Worm (Caenorhabditis elegans) whole organism, L2 larva: ENCODE results near the gene Y75B12B.11.
A peak's percentile ranks its signal among the peaks of the same experiment; 100 is the strongest.

Experiments
- C34F6.9 ChIP-seq: fragments of 150-350 bp; optimal IDR thresholded peaks from 2 replicates; lab custom pipeline; 2014; ENCODE audit warnings: missing biosample characterization, missing genetic modification characterization
- F13H6.1 ChIP-seq: sonication (generic microtip); optimal IDR thresholded peaks from 2 replicates; lab custom pipeline; 2016; ENCODE audit warnings: missing genetic modification characterization, missing compliant biosample characterization
- R02D3.7 ChIP-seq: fragments of 150-350 bp; optimal IDR thresholded peaks from 2 replicates; lab custom pipeline; 2014; ENCODE audit warnings: missing biosample characterization, missing genetic modification characterization
- Y55F3AM.14 ChIP-seq: fragments of 200-800 bp; sonication (Bioruptor generic); optimal IDR thresholded peaks from 2 replicates; lab custom pipeline; 2018; ENCODE audit warnings: mild to moderate bottlenecking, missing genetic modification characterization, missing compliant biosample characterization
- ZK546.5 ChIP-seq: sonication (generic microtip); optimal IDR thresholded peaks from 2 replicates; lab custom pipeline; 2017; ENCODE audit warnings: missing biosample characterization, missing genetic modification characterization
- aly-2 ChIP-seq: fragments of 150-350 bp; optimal IDR thresholded peaks from 2 replicates; lab custom pipeline; 2014; ENCODE audit warnings: missing biosample characterization, missing genetic modification characterization
- ama-1 ChIP-seq: fragments of 150-350 bp; optimal IDR thresholded peaks from 2 replicates; lab custom pipeline; 2018; ENCODE audit warnings: inconsistent platforms
- blmp-1 ChIP-seq: sonication (generic microtip); optimal IDR thresholded peaks from 2 replicates; lab custom pipeline; 2017; ENCODE audit warnings: missing genetic modification characterization, mild to moderate bottlenecking, missing compliant biosample characterization, antibody characterized with exemption, moderate library complexity; ENCODE audit not compliant: insufficient read depth
- ceh-16 ChIP-seq: fragments of 150-350 bp; optimal IDR thresholded peaks from 2 replicates; lab custom pipeline; 2014; ENCODE audit warnings: missing biosample characterization, missing genetic modification characterization
- ceh-82 ChIP-seq: fragments of 150-350 bp; optimal IDR thresholded peaks from 2 replicates; lab custom pipeline; 2014; ENCODE audit warnings: missing biosample characterization, missing genetic modification characterization
- crh-2 ChIP-seq: sonication (generic microtip); optimal IDR thresholded peaks from 2 replicates; lab custom pipeline; 2017; ENCODE audit warnings: missing biosample characterization, missing genetic modification characterization
- dmd-4 ChIP-seq: sonication (generic microtip); optimal IDR thresholded peaks from 2 replicates; lab custom pipeline; 2017; ENCODE audit warnings: missing biosample characterization, missing genetic modification characterization
- egl-27 ChIP-seq: sonication (generic microtip); optimal IDR thresholded peaks from 3 replicates; lab custom pipeline; 2017; ENCODE audit warnings: missing biosample characterization, missing genetic modification reagents, missing genetic modification characterization
- elt-1 ChIP-seq: fragments of 150-350 bp; optimal IDR thresholded peaks from 2 replicates; lab custom pipeline; 2014; ENCODE audit warnings: missing biosample characterization, missing genetic modification characterization
- elt-3 ChIP-seq: sonication (generic microtip); optimal IDR thresholded peaks from 2 replicates; lab custom pipeline; 2017; ENCODE audit warnings: missing biosample characterization, missing genetic modification characterization
- fos-1 ChIP-seq: fragments of 150-350 bp; optimal IDR thresholded peaks from 2 replicates; lab custom pipeline; 2014; ENCODE audit warnings: missing biosample characterization, missing genetic modification characterization
- gmeb-1 ChIP-seq: fragments of 150-350 bp; optimal IDR thresholded peaks from 2 replicates; lab custom pipeline; 2014; ENCODE audit warnings: missing biosample characterization, missing genetic modification characterization
- lin-11 ChIP-seq: fragments of 150-350 bp; sonication (generic microtip); optimal IDR thresholded peaks from 2 replicates; lab custom pipeline; 2014; ENCODE audit warnings: missing biosample characterization, missing genetic modification characterization, inconsistent platforms, mixed read lengths
- lin-13 ChIP-seq: fragments of 150-350 bp; optimal IDR thresholded peaks from 2 replicates; lab custom pipeline; 2014; ENCODE audit warnings: missing biosample characterization, missing genetic modification reagents, missing genetic modification characterization
- lin-39 ChIP-seq: fragments of 150-350 bp; optimal IDR thresholded peaks from 2 replicates; lab custom pipeline; 2014; ENCODE audit warnings: missing biosample characterization, missing genetic modification reagents, missing genetic modification characterization
- lsy-2 ChIP-seq, 2 experiments: fragments of 150-350 bp in 1 of 2; sonication (generic microtip) in 1 of 2; optimal IDR thresholded peaks; 2 replicates each; lab custom pipeline; 2014 to 2017; ENCODE audit warnings: missing biosample characterization in 2 of 2, missing genetic modification characterization in 2 of 2
- mab-5 ChIP-seq: fragments of 150-350 bp; optimal IDR thresholded peaks from 2 replicates; lab custom pipeline; 2014; ENCODE audit warnings: missing biosample characterization, missing genetic modification characterization
- mbf-1 ChIP-seq: sonication (generic microtip); optimal IDR thresholded peaks from 2 replicates; lab custom pipeline; 2017; ENCODE audit warnings: missing biosample characterization, missing genetic modification characterization
- nhr-10 ChIP-seq: sonication (generic microtip); optimal IDR thresholded peaks from 2 replicates; lab custom pipeline; 2017; ENCODE audit warnings: missing biosample characterization, missing genetic modification characterization
- nhr-11 ChIP-seq: fragments of 150-350 bp; optimal IDR thresholded peaks from 2 replicates; lab custom pipeline; 2014; ENCODE audit warnings: missing biosample characterization, missing genetic modification characterization
- nhr-12 ChIP-seq: fragments of 150-350 bp; optimal IDR thresholded peaks from 2 replicates; lab custom pipeline; 2014; ENCODE audit warnings: missing biosample characterization, missing genetic modification characterization
- nhr-129 ChIP-seq: fragments of 150-350 bp; optimal IDR thresholded peaks from 2 replicates; lab custom pipeline; 2014; ENCODE audit warnings: missing biosample characterization, missing genetic modification characterization
- nhr-21 ChIP-seq: fragments of 150-350 bp; optimal IDR thresholded peaks from 2 replicates; lab custom pipeline; 2014; ENCODE audit warnings: missing biosample characterization, missing genetic modification characterization
- nhr-23 ChIP-seq: fragments of 150-350 bp; optimal IDR thresholded peaks from 2 replicates; lab custom pipeline; 2014; ENCODE audit warnings: missing biosample characterization, missing genetic modification reagents, missing genetic modification characterization
- nhr-237 ChIP-seq: fragments of 150-350 bp; optimal IDR thresholded peaks from 2 replicates; lab custom pipeline; 2014; ENCODE audit warnings: missing biosample characterization, missing genetic modification characterization
- nhr-25 ChIP-seq: fragments of 150-350 bp; sonication (generic microtip); optimal IDR thresholded peaks from 3 replicates; lab custom pipeline; 2014; ENCODE audit warnings: missing biosample characterization, missing genetic modification characterization
- nhr-6 ChIP-seq: fragments of 150-350 bp; optimal IDR thresholded peaks from 2 replicates; lab custom pipeline; 2014; ENCODE audit warnings: missing biosample characterization, missing genetic modification characterization
- nhr-77 ChIP-seq: fragments of 150-350 bp; optimal IDR thresholded peaks from 2 replicates; lab custom pipeline; 2014; ENCODE audit warnings: missing biosample characterization, missing genetic modification characterization
- peb-1 ChIP-seq: fragments of 150-350 bp; optimal IDR thresholded peaks from 2 replicates; lab custom pipeline; 2014; ENCODE audit warnings: missing biosample characterization, missing genetic modification characterization
- sem-4 ChIP-seq: fragments of 150-350 bp; optimal IDR thresholded peaks from 2 replicates; lab custom pipeline; 2014; ENCODE audit warnings: missing biosample characterization, missing genetic modification reagents, missing genetic modification characterization
- skn-1 ChIP-seq: sonication (generic microtip); optimal IDR thresholded peaks from 2 replicates; lab custom pipeline; 2017; ENCODE audit warnings: missing biosample characterization, missing genetic modification characterization
- sma-3 ChIP-seq: sonication (generic microtip); optimal IDR thresholded peaks from 2 replicates; lab custom pipeline; 2016; ENCODE audit warnings: missing genetic modification reagents, missing genetic modification characterization, missing compliant biosample characterization
- sma-9 ChIP-seq, 2 experiments: fragments of 150-350 bp in 1 of 2; sonication (generic microtip) in 1 of 2; optimal IDR thresholded peaks; 2 replicates each; lab custom pipeline; 2014 to 2016; ENCODE audit warnings: missing genetic modification characterization in 2 of 2, mild to moderate bottlenecking in 1 of 2, missing biosample characterization in 1 of 2, missing compliant biosample characterization in 1 of 2, missing genetic modification reagents in 1 of 2, moderate library complexity in 1 of 2
- snpc-4 ChIP-seq: fragments of 150-350 bp; optimal IDR thresholded peaks from 2 replicates; lab custom pipeline; 2014; ENCODE audit warnings: missing biosample characterization, missing genetic modification characterization
- unc-39 ChIP-seq: fragments of 150-350 bp; optimal IDR thresholded peaks from 2 replicates; lab custom pipeline; 2014; ENCODE audit warnings: missing biosample characterization, missing genetic modification characterization
- unc-55 ChIP-seq: fragments of 150-350 bp; sonication (generic microtip); optimal IDR thresholded peaks from 3 replicates; lab custom pipeline; 2014; ENCODE audit warnings: missing biosample characterization, missing genetic modification reagents, missing genetic modification characterization
- unc-62 ChIP-seq: fragments of 150-350 bp; optimal IDR thresholded peaks from 2 replicates; lab custom pipeline; 2014; ENCODE audit warnings: missing biosample characterization, missing genetic modification reagents, missing genetic modification characterization
- zag-1 ChIP-seq: fragments of 150-350 bp; optimal IDR thresholded peaks from 2 replicates; lab custom pipeline; 2014; ENCODE audit warnings: missing biosample characterization, missing genetic modification characterization
- ztf-1 ChIP-seq: fragments of 200-800 bp; sonication (Bioruptor generic); conservative IDR thresholded peaks from 2 replicates; pipeline ENCODE4 v1.3.6; 2022; ENCODE audit warnings: missing genetic modification characterization, missing compliant biosample characterization
- ztf-11 ChIP-seq: sonication (generic microtip); optimal IDR thresholded peaks from 2 replicates; lab custom pipeline; 2017; ENCODE audit warnings: missing biosample characterization, missing genetic modification characterization
- ztf-4 ChIP-seq: fragments of 150-350 bp; optimal IDR thresholded peaks from 2 replicates; lab custom pipeline; 2014; ENCODE audit warnings: missing biosample characterization, missing genetic modification characterization

The Y75B12B.11 gene

DNA sequence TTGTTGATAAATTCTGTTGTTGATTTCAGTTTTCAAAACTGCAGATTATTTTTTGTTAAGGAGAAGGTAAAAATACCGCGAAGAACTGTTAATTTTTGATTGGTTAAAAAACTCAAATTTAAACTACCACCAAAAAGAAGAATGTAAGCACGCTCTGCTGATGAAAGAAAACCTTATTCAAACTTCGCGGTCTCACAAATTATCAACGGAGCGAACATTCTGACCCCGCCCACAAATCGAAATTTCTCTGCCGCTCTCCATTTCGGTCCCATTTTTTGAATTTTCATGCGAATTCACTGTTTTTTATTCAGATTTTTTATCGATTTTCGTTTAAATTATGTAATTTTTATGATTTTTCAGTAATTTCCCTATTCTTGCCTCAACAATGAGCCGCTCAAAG, 1.5 kb upstream of the Y75B12B.11 start, which contains the start of gene cyn-3:
cyn-3 (plus strand) TSS at position 361 of the 400 bp plus-strand sequence.
- TF ChIP-seq sma-9 (GFP tag; optimal IDR thresholded peaks at IDR 0.05; lab: Kevin White, UChicago) (peak; percentile 90), sma-9 (tag; optimal IDR thresholded peaks at IDR 0.05; lab: Kevin White, UChicago) (no peak), lin-11 (tag; lab: Kevin White, UChicago) (peak; percentile 91), crh-2 (tag; lab: Kevin White, UChicago) (peak; percentile 96), nhr-11 (no peak), ceh-16 (tag; lab: Kevin White, UChicago) (peak; percentile 59), mab-5 (tag; lab: Kevin White, UChicago) (peak; percentile 81), nhr-25 (tag; lab: Kevin White, UChicago) (peak; percentile 93), nhr-21 (tag; lab: Kevin White, UChicago) (peak; percentile 85), gmeb-1 (tag; lab: Kevin White, UChicago) (peak; percentile 99), nhr-6 (tag; lab: Kevin White, UChicago) (no peak), R02D3.7 (tag; lab: Kevin White, UChicago) (peak; percentile 41), ztf-11 (tag; lab: Kevin White, UChicago) (no peak), elt-1 (tag; lab: Kevin White, UChicago) (no peak), nhr-77 (peak; percentile 54), lin-13 (GFP tag; lab: Kevin White, UChicago) (peak; percentile 93), dmd-4 (tag; lab: Kevin White, UChicago) (no peak), sma-3 (GFP tag; lab: Kevin White, UChicago) (peak; percentile 87), blmp-1 (peak; percentile 78), ZK546.5 (tag; lab: Kevin White, UChicago) (peak; percentile 30), nhr-23 (no peak), egl-27 (peak; percentile 31), unc-55 (GFP tag; lab: Kevin White, UChicago) (peak; percentile 97), ztf-4 (peak; percentile 73), ceh-82 (tag; lab: Kevin White, UChicago) (peak; percentile 38), nhr-129 (tag; lab: Kevin White, UChicago) (peak; percentile 89), lsy-2 (tag; optimal IDR thresholded peaks at IDR 0.05; lab: Kevin White, UChicago) (peak; percentile 82 to 93), elt-3 (tag; lab: Kevin White, UChicago) (no peak), C34F6.9 (tag; lab: Kevin White, UChicago) (peak; percentile 93), unc-39 (no peak), mbf-1 (tag; lab: Kevin White, UChicago) (no peak), nhr-10 (tag; lab: Kevin White, UChicago) (no peak), F13H6.1 (tag; lab: Kevin White, UChicago) (peak; percentile 85), unc-62 (GFP tag; lab: Kevin White, UChicago) (no peak), nhr-237 (tag; lab: Kevin White, UChicago) (no peak), snpc-4 (tag; lab: Kevin White, UChicago) (peak; percentile 87), zag-1 (tag; lab: Kevin White, UChicago) (peak; percentile 46), sem-4 (tag; lab: Kevin White, UChicago) (peak; percentile 92), nhr-12 (no peak), skn-1 (no peak), lin-39 (tag; lab: Kevin White, UChicago) (no peak), fos-1 (tag; lab: Kevin White, UChicago) (peak; percentile 76), ztf-1 (no peak), Y55F3AM.14 (GFP tag; lab: Kevin White, UChicago) (no peak), aly-2 (tag; lab: Kevin White, UChicago) (no peak), ama-1 (lab: Kevin White, UChicago) (peak; percentile 85), peb-1 (tag; lab: Kevin White, UChicago) (no peak)
